Worm (Caenorhabditis elegans) whole organism, midembryonic: ENCODE results near the gene F26D2.15.

Experiments
- T22C8.4 ChIP-seq: fragments of 200-800 bp; sonication (Bioruptor generic); IDR thresholded peaks from 2 replicates; pipeline ENCODE4 v1.3.6; 2022; ENCODE audit warnings: missing genetic modification characterization, missing compliant biosample characterization
- cog-1 ChIP-seq: sonication (generic microtip); optimal IDR thresholded peaks from 2 replicates; lab custom pipeline; 2016; ENCODE audit warnings: missing genetic modification characterization, missing compliant biosample characterization
- flt-1 ChIP-seq: fragments of 200-800 bp; sonication (Bioruptor generic); IDR thresholded peaks from 2 replicates; pipeline ENCODE4 v1.3.6; 2022; ENCODE audit warnings: missing genetic modification characterization, missing compliant biosample characterization
- klf-2 ChIP-seq: fragments of 200-800 bp; sonication (Bioruptor generic); conservative IDR thresholded peaks from 2 replicates; pipeline ENCODE4 v1.3.6; 2022; ENCODE audit warnings: missing genetic modification reagents, missing genetic modification characterization, missing compliant biosample characterization
- med-1 ChIP-seq: sonication (generic microtip); optimal IDR thresholded peaks from 2 replicates; lab custom pipeline; 2017; ENCODE audit warnings: missing genetic modification characterization, mild to moderate bottlenecking, missing compliant biosample characterization, antibody characterized with exemption, missing genetic modification reagents; ENCODE audit not compliant: insufficient read depth
- ref-1 ChIP-seq: fragments of 200-800 bp; sonication (Bioruptor generic); conservative IDR thresholded peaks from 2 replicates; pipeline ENCODE4 v1.3.6; 2022; ENCODE audit warnings: missing genetic modification reagents, missing genetic modification characterization, missing compliant biosample characterization
- tab-1 ChIP-seq: fragments of 200-800 bp; sonication (Bioruptor generic); IDR thresholded peaks from 2 replicates; pipeline ENCODE4 v1.3.6; 2022; ENCODE audit warnings: missing genetic modification characterization, missing compliant biosample characterization
- ztf-23 ChIP-seq: fragments of 200-800 bp; sonication (Bioruptor generic); IDR thresholded peaks from 2 replicates; pipeline ENCODE4 v1.3.6; 2022; ENCODE audit warnings: missing genetic modification reagents, missing genetic modification characterization, missing compliant biosample characterization
- ztf-29 ChIP-seq: fragments of 200-800 bp; sonication (Bioruptor generic); IDR thresholded peaks from 2 replicates; pipeline ENCODE4 v1.3.6; 2022; ENCODE audit warnings: missing genetic modification reagents, missing genetic modification characterization, missing compliant biosample characterization

F26D2.15 gene

DNA sequence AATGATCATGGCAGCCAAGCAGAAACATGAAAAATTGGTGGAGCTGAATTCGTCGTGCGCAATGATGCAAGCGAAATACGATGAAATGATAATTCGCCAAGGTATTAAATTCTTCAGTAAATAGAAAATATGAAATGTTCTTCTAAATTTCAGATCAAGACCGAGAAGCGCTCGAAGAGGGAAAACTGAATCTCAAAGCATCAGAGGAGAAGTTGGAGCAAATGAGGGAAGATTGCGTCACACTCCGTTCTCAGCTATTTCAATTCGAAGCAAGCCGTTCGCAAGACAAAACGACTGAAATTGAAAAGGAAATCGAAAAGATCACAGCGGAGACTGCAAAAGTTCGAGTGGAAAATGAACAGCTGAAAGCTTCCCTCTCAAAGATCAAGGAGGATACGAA, 31.3 kb upstream of the F26D2.15 start:
- TF ChIP-seq flt-1 (no peak), ztf-29 (GFP tag; lab: Robert Waterston, UW) (no peak), tab-1 (GFP tag; lab: Robert Waterston, UW) (no peak), klf-2 (GFP tag; lab: Robert Waterston, UW) (no peak), T22C8.4 (GFP tag; lab: Robert Waterston, UW) (no peak), ref-1 (GFP tag; lab: Robert Waterston, UW) (no peak), cog-1 (tag; lab: Kevin White, UChicago) (no peak), ztf-23 (GFP tag; lab: Robert Waterston, UW) (no peak)

DNA sequence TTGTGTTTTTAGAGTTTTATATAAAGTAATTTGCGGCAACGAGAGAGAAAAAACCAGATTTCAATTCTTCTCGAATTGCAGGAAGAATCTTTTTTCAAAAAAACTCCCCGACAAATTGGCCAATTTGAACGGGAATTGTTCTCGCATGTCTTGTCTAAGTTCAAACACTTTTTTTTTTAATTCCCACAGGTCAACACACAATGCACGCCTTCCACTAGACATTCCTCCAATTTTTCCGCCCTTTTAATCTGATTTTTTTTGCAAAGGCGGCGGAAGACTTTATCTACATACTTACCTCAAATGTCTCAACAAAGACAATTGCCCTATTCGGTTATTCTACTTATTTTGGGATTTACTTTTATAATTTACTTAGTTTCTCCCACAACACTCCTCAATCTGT, 30.0 kb upstream of the F26D2.15 start, which contains the start of gene F26D2.3:
Gene F26D2.3 (plus strand): TSS at position 301 of the 400 bp plus-strand sequence.
- TF ChIP-seq klf-2 (GFP tag; lab: Robert Waterston, UW) (no peak), ztf-23 (GFP tag; lab: Robert Waterston, UW) (no peak), tab-1 (GFP tag; lab: Robert Waterston, UW) (no peak), med-1 (GFP tag; lab: Kevin White, UChicago) (no peak), T22C8.4 (GFP tag; lab: Robert Waterston, UW) (no peak), cog-1 (tag; lab: Kevin White, UChicago) (no peak), ztf-29 (GFP tag; lab: Robert Waterston, UW) (no peak), flt-1 (no peak), ref-1 (GFP tag; lab: Robert Waterston, UW) (no peak)

- no peak for TF ChIP-seq tab-1 (GFP tag; lab: Robert Waterston, UW)
- TF ChIP-seq ztf-23 (GFP tag; lab: Robert Waterston, UW), result no peak
- TF ChIP-seq T22C8.4 (GFP tag; lab: Robert Waterston, UW), result no peak
- no peak for TF ChIP-seq med-1 (GFP tag; lab: Kevin White, UChicago)
- TF ChIP-seq ref-1 (GFP tag; lab: Robert Waterston, UW), result no peak
- no peak for TF ChIP-seq klf-2 (GFP tag; lab: Robert Waterston, UW)
- no peak for TF ChIP-seq flt-1
- no peak for TF ChIP-seq cog-1 (tag; lab: Kevin White, UChicago)
- TF ChIP-seq ztf-29 (GFP tag; lab: Robert Waterston, UW), result no peak
These were observed 27.1 kb upstream of the F26D2.15 start, which contains the start of gene srh-145 for ce11 chrV:16410521-16410920. Gene srh-145 (plus strand): TSS chrV:16410713.

ce11 chrV:16417014-16417413, 20.6 kb upstream of the F26D2.15 start, which contains the start of gene str-55:
Gene str-55 (minus strand): TSS chrV:16417114.
- TF ChIP-seq med-1 (GFP tag; lab: Kevin White, UChicago) (no peak), ztf-29 (GFP tag; lab: Robert Waterston, UW) (no peak), ztf-23 (GFP tag; lab: Robert Waterston, UW) (no peak), T22C8.4 (GFP tag; lab: Robert Waterston, UW) (no peak), klf-2 (GFP tag; lab: Robert Waterston, UW) (no peak), ref-1 (GFP tag; lab: Robert Waterston, UW) (no peak), tab-1 (GFP tag; lab: Robert Waterston, UW) (no peak), cog-1 (tag; lab: Kevin White, UChicago) (no peak), flt-1 (no peak)

DNA sequence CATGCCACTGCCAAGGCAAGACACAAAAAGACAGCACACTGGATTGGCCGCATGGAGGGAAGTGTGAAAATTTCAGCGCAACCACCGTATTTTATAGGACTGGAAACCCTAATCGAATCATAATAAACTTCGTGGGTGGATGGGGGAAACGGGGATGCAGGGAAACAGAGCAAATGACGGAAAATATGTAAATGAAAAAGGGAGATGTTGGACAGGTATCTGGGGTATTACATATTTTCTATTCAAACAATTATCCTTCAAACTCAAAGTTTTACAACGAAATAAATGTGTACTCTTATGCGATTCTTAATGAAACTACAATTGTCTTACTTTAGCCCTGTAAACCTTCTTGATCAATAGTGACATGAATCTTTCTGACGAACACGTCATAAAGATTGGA, 17.9 kb upstream of the F26D2.15 start, which contains the start of gene F26D2.16:
Gene F26D2.16 (minus strand): TSS at position 101 of the 400 bp plus-strand sequence.
- TF ChIP-seq cog-1 (tag; lab: Kevin White, UChicago) (no peak), ztf-29 (GFP tag; lab: Robert Waterston, UW) (no peak), klf-2 (GFP tag; lab: Robert Waterston, UW) (no peak), flt-1 (no peak), T22C8.4 (GFP tag; lab: Robert Waterston, UW) (no peak), ref-1 (GFP tag; lab: Robert Waterston, UW) (no peak), tab-1 (GFP tag; lab: Robert Waterston, UW) (no peak), med-1 (GFP tag; lab: Kevin White, UChicago) (no peak)

DNA sequence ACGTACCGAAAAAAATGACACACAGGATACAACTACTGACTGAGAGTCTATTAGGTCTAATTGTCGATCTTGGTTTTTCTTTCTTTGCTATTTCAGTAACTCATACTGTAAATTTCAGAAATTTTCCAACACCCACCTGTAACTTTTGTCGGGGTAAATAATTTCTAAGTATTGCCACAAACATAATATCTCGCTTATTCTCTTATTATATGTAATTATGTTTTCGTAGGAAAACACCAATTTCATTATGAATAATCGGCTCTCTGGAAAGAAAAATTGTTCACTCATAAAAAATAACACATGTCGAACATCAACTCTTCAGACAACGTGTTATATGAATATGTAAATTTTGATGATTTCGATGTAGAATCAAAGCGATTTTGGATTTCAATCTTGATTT, 16.9 kb upstream of the F26D2.15 start, which contains the start of gene srw-48:
Gene srw-48 (plus strand): TSS at position 301 of the 400 bp plus-strand sequence.
- no peak for TF ChIP-seq tab-1 (GFP tag; lab: Robert Waterston, UW)
- TF ChIP-seq T22C8.4 (GFP tag; lab: Robert Waterston, UW), result no peak
- TF ChIP-seq flt-1, result no peak
- no peak for TF ChIP-seq klf-2 (GFP tag; lab: Robert Waterston, UW)
- TF ChIP-seq ztf-23 (GFP tag; lab: Robert Waterston, UW), result no peak
- no peak for TF ChIP-seq med-1 (GFP tag; lab: Kevin White, UChicago)
- TF ChIP-seq ztf-29 (GFP tag; lab: Robert Waterston, UW), result no peak
- TF ChIP-seq ref-1 (GFP tag; lab: Robert Waterston, UW), result no peak
- TF ChIP-seq cog-1 (tag; lab: Kevin White, UChicago), result no peak

DNA sequence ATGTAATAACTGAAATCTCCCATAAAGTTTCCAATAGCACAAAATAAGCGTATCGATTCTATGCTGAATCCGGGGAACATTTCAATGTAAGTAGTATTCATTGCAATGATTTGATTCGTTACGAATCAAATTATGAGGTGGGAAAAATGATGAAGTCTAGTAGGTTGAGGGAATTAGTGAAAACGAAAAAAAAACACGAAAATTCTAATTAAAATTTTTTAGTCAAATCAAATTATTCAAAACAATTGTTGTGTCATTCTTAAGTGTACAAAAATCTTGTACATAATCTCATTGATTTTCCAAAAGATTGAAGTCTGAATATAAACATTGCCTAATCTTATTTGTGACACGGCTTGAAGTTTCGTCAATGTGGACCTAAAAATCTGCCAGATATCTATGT, 13.2 kb upstream of the F26D2.15 start, which contains the start of gene srw-29:
Gene srw-29 (minus strand): TSS at position 101 of the 400 bp plus-strand sequence.
- TF ChIP-seq ref-1 (GFP tag; lab: Robert Waterston, UW) (no peak), med-1 (GFP tag; lab: Kevin White, UChicago) (no peak), ztf-23 (GFP tag; lab: Robert Waterston, UW) (no peak), T22C8.4 (GFP tag; lab: Robert Waterston, UW) (no peak), cog-1 (tag; lab: Kevin White, UChicago) (no peak), klf-2 (GFP tag; lab: Robert Waterston, UW) (no peak), ztf-29 (GFP tag; lab: Robert Waterston, UW) (no peak), flt-1 (no peak)

- TF ChIP-seq ztf-23 (GFP tag; lab: Robert Waterston, UW), result no peak
- no peak for TF ChIP-seq ztf-29 (GFP tag; lab: Robert Waterston, UW)
- no peak for TF ChIP-seq med-1 (GFP tag; lab: Kevin White, UChicago)
- no peak for TF ChIP-seq cog-1 (tag; lab: Kevin White, UChicago)
- no peak for TF ChIP-seq tab-1 (GFP tag; lab: Robert Waterston, UW)
- no peak for TF ChIP-seq klf-2 (GFP tag; lab: Robert Waterston, UW)
- no peak for TF ChIP-seq ref-1 (GFP tag; lab: Robert Waterston, UW)
- TF ChIP-seq flt-1, result no peak
- no peak for TF ChIP-seq T22C8.4 (GFP tag; lab: Robert Waterston, UW)
These were observed 8.1 kb upstream of the F26D2.15 start, which contains the start of gene F26D2.10 for ce11 chrV:16429503-16429902. Gene F26D2.10 (minus strand): TSS chrV:16429603.
